Fruit fly (Drosophila melanogaster): ENCODE data around the gene Cox11.

Cox11 gene

dm6 chr2L:5532061-5532460 lies 5.3 kb downstream of the Cox11 start, which contains the start of gene Coq6:
Coq6 (minus strand) TSS chr2L:5532223.
- TF ChIP-seq h (optimal IDR thresholded peaks at IDR 0.05) (no peak), psq (optimal IDR thresholded peaks at IDR 0.05) (no peak), insv (optimal IDR thresholded peaks at IDR 0.05) (no peak), Sin3A (optimal IDR thresholded peaks at IDR 0.05) (no peak), Myc (optimal IDR thresholded peaks at IDR 0.05) (no peak), ttk (optimal IDR thresholded peaks at IDR 0.05) (no peak)

DNA sequence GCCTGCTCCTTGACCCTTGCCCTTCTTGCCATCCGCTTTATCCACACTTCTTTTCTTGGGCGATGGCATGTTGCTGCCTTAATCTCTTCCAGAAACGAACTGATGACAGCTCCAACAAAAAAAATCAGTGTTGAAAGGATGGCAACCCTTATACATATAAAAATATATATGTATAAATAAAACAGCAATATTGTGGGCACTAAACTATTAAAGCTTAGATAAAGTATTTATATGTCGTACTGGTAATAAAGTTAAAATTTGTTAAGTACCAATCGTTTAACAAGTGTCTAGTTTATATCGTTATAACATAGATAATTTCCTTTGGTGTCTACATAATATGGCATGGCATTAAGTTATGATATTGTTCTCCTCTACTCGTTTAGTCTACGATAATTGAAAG lies 9.9 kb downstream of the Cox11 start, which contains the start of gene tomb:
TSS of gene tomb (minus strand) at position 101 of the 400 bp plus-strand sequence.
- TF ChIP-seq Sin3A (optimal IDR thresholded peaks at IDR 0.05) (no peak), ttk (optimal IDR thresholded peaks at IDR 0.05) (no peak), h (optimal IDR thresholded peaks at IDR 0.05) (no peak), insv (optimal IDR thresholded peaks at IDR 0.05) (no peak), psq (optimal IDR thresholded peaks at IDR 0.05) (no peak), Myc (optimal IDR thresholded peaks at IDR 0.05) (no peak)

dm6 chr2L:5537063-5537462 lies 10.3 kb downstream of the Cox11 start:
- TF ChIP-seq insv (optimal IDR thresholded peaks at IDR 0.05) (no peak), Sin3A (optimal IDR thresholded peaks at IDR 0.05) (no peak), psq (optimal IDR thresholded peaks at IDR 0.05) (no peak), h (optimal IDR thresholded peaks at IDR 0.05) (no peak), ttk (optimal IDR thresholded peaks at IDR 0.05) (no peak)

- TF ChIP-seq ttk (optimal IDR thresholded peaks at IDR 0.05) (no peak), h (optimal IDR thresholded peaks at IDR 0.05) (no peak), Sin3A (optimal IDR thresholded peaks at IDR 0.05) (no peak), Myc (optimal IDR thresholded peaks at IDR 0.05) (no peak), psq (optimal IDR thresholded peaks at IDR 0.05) (no peak), insv (optimal IDR thresholded peaks at IDR 0.05) (no peak)
Measured at dm6 chr2L:5539034-5539433, 12.3 kb downstream of the Cox11 start, which contains the start of gene CG14015. CG14015 (minus strand) TSS chr2L:5539196.

DNA sequence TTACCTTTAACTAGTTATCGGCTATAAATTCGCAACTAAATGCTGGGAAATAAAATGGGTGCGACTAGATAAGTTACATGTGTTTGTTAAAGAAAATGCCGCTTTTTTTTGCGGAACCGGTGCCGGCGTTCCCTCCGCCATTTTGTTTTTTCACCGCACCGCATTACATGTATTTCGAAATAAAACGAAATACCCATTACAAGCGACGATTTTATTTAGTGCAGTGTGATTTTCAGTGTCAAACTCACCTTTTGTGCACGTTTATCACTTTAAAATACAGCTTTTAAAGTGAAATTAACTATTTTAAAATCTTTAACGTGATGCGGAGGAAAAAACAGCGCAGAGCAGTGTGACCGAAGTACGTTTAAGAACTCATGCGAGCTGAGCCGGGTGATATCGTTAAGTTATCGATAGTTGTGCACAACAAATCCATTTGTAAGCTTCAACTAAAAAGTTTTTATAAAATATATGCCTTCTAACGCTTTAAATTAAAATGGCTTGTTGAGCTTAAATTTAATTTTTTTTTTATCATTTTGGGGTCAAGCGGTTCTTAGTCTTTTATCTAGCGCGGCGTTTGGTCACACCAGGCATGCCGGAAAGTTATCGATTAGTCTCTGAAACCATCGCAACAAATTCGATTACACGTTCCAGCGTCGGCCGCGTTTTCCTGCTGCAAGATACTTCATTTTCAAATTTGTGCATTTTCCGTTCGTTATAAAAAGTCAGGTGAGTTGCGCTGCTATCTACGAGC lies 15.4 kb downstream of the Cox11 start, which contains the start of the genes Hel25E and Lam:
TSS of gene Hel25E (minus strand) at position 380 of the 751 bp plus-strand sequence.
TSS of gene Lam (plus strand) at position 546 of the 751 bp plus-strand sequence.
- TF ChIP-seq insv (optimal IDR thresholded peaks at IDR 0.05) (no peak), psq (optimal IDR thresholded peaks at IDR 0.05) (no peak), Sin3A (optimal IDR thresholded peaks at IDR 0.05) (no peak), Myc (optimal IDR thresholded peaks at IDR 0.05) (no peak), ttk (optimal IDR thresholded peaks at IDR 0.05) (no peak), h (optimal IDR thresholded peaks at IDR 0.05) (no peak)

DNA sequence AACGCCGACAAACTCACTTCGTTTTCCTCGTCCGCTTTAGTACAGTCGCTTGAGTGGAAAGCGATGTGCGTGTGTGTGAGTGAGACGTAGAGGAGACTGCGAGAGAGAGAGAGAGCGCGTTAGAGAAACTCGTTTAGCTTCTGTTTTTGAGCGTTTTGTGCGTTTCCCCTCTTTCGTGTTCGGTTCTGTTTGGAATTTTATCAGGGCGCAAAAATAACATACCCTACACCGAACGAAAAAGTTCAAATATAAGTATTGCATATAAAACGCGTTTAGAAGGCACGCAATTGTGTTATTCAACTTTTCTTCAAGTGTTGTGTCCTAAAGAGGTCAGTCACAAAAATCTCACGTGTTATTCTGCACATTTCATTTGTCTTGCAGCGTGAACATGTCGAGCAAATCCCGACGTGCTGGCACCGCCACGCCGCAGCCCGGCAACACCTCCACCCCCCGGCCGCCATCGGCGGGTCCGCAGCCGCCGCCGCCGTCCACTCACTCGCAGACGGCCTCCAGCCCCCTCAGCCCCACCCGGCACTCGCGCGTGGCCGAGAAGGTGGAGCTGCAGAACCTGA lies 16.3 kb downstream of the Cox11 start:
- TF ChIP-seq Sin3A (optimal IDR thresholded peaks at IDR 0.05) = no peak
- no peak for TF ChIP-seq psq (optimal IDR thresholded peaks at IDR 0.05)
- TF ChIP-seq ttk (optimal IDR thresholded peaks at IDR 0.05) = no peak
- no peak for TF ChIP-seq h (optimal IDR thresholded peaks at IDR 0.05)
- TF ChIP-seq Myc (optimal IDR thresholded peaks at IDR 0.05) = no peak
- TF ChIP-seq insv (optimal IDR thresholded peaks at IDR 0.05) = no peak

dm6 chr2L:5546207-5546517 lies 19.4 kb downstream of the Cox11 start:
- TF ChIP-seq ttk (optimal IDR thresholded peaks at IDR 0.05) = no peak
- TF ChIP-seq insv (optimal IDR thresholded peaks at IDR 0.05) = no peak
- TF ChIP-seq Sin3A (optimal IDR thresholded peaks at IDR 0.05) = no peak
- TF ChIP-seq Myc (optimal IDR thresholded peaks at IDR 0.05) = no peak
- TF ChIP-seq psq (optimal IDR thresholded peaks at IDR 0.05) = no peak
- TF ChIP-seq h (optimal IDR thresholded peaks at IDR 0.05) = no peak

dm6 chr2L:5546518-5547287 lies 19.9 kb downstream of the Cox11 start, which contains the start of gene Oscillin:
Oscillin (plus strand) TSS chr2L:5547086.
- TF ChIP-seq insv (optimal IDR thresholded peaks at IDR 0.05) (no peak), Sin3A (optimal IDR thresholded peaks at IDR 0.05) (no peak), psq (optimal IDR thresholded peaks at IDR 0.05) (no peak), ttk (optimal IDR thresholded peaks at IDR 0.05) (no peak), h (optimal IDR thresholded peaks at IDR 0.05) (no peak), Myc (optimal IDR thresholded peaks at IDR 0.05) (no peak)

- TF ChIP-seq psq (optimal IDR thresholded peaks at IDR 0.05) = no peak
- TF ChIP-seq h (optimal IDR thresholded peaks at IDR 0.05) = no peak
- TF ChIP-seq insv (optimal IDR thresholded peaks at IDR 0.05) = no peak
- TF ChIP-seq Sin3A (optimal IDR thresholded peaks at IDR 0.05) = no peak
- no peak for TF ChIP-seq ttk (optimal IDR thresholded peaks at IDR 0.05)
- TF ChIP-seq Myc (optimal IDR thresholded peaks at IDR 0.05) = no peak
Measured at dm6 chr2L:5547288-5547777, 20.6 kb downstream of the Cox11 start.

DNA sequence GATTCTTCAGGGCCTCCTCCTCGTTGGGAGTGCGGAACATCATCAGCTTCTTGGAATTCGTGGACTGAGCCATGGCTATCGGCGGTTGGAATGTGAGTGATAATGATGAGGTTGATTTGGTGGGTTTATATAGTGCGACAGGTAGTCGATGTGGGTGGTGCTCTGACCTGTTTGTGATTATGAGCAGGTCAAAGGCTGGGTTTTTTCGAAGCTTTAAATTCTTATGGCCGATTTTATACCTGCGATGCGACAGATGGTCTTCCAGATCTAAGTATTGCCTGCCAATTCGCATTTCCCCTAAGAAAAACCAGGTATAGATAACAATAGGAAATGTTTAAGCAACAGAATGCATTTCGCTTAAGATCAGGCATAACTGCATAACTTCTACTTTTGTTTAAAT lies 24.0 kb downstream of the Cox11 start, which contains the start of gene CG14014:
TSS of gene CG14014 (minus strand) at position 101 of the 400 bp plus-strand sequence.
- TF ChIP-seq insv (optimal IDR thresholded peaks at IDR 0.05) = no peak
- TF ChIP-seq Sin3A (optimal IDR thresholded peaks at IDR 0.05) = no peak
- no peak for TF ChIP-seq h (optimal IDR thresholded peaks at IDR 0.05)
- no peak for TF ChIP-seq ttk (optimal IDR thresholded peaks at IDR 0.05)
- TF ChIP-seq Myc (optimal IDR thresholded peaks at IDR 0.05) = no peak
- TF ChIP-seq psq (optimal IDR thresholded peaks at IDR 0.05) = no peak

dm6 chr2L:5551538-5551937 lies 24.8 kb downstream of the Cox11 start, which contains the start of gene CG18269:
CG18269 (plus strand) TSS chr2L:5551838.
- TF ChIP-seq insv (optimal IDR thresholded peaks at IDR 0.05) (no peak), Sin3A (optimal IDR thresholded peaks at IDR 0.05) (no peak), ttk (optimal IDR thresholded peaks at IDR 0.05) (no peak), psq (optimal IDR thresholded peaks at IDR 0.05) (no peak), Myc (optimal IDR thresholded peaks at IDR 0.05) (no peak), h (optimal IDR thresholded peaks at IDR 0.05) (no peak)

Data from Kc167 (cell line).